Fruit fly (Drosophila melanogaster) whole organism, embryonic: ENCODE measurements around the gene Tfb4.

Experiments
- Awh ChIP-seq: fragments of 200-800 bp; sonication (Bioruptor generic); IDR thresholded peaks from 2 replicates; pipeline ENCODE4, ENCODE4 v1.3.6; 2022; ENCODE audit warnings: missing biosample characterization, missing genetic modification characterization
- C15 ChIP-seq: fragments of 200-800 bp; sonication (Bioruptor generic); IDR thresholded peaks from 3 replicates; pipeline ENCODE4 v1.3.6; 2022; ENCODE audit warnings: missing biosample characterization, missing genetic modification characterization
- CG10267 ChIP-seq: fragments of 200-800 bp; sonication (Bioruptor generic); optimal IDR thresholded peaks from 2 replicates; lab custom pipeline; 2018; ENCODE audit warnings: missing biosample characterization, mild to moderate bottlenecking, missing genetic modification characterization, moderate library complexity
- CG10462 ChIP-seq: fragments of 200-800 bp; sonication (Bioruptor generic); optimal IDR thresholded peaks from 2 replicates; lab custom pipeline; 2016; ENCODE audit warnings: missing biosample characterization, missing genetic modification characterization
- CG11093 ChIP-seq: fragments of 200-800 bp; sonication (Bioruptor generic); IDR thresholded peaks from 3 replicates; pipeline ENCODE4 v1.3.6; 2022; ENCODE audit warnings: missing biosample characterization, missing genetic modification characterization
- CG13123 ChIP-seq: fragments of 200-800 bp; sonication (Bioruptor generic); optimal IDR thresholded peaks from 2 replicates; lab custom pipeline; 2016; ENCODE audit warnings: missing biosample characterization, missing genetic modification characterization
- CG1529 ChIP-seq: fragments of 200-800 bp; sonication (Bioruptor generic); optimal IDR thresholded peaks from 3 replicates; lab custom pipeline; 2018; ENCODE audit warnings: missing biosample characterization, missing genetic modification characterization
- CG17829 ChIP-seq: fragments of 200-800 bp; optimal IDR thresholded peaks from 2 replicates; lab custom pipeline; 2019; ENCODE audit warnings: missing biosample characterization, mild to moderate bottlenecking, missing genetic modification characterization, moderate library complexity
- CG18764 ChIP-seq: fragments of 200-800 bp; sonication (Bioruptor generic); optimal IDR thresholded peaks from 3 replicates; lab custom pipeline; 2016; ENCODE audit warnings: missing biosample characterization, missing genetic modification characterization
- CG2129 ChIP-seq: fragments of 200-800 bp; sonication (Bioruptor generic); IDR thresholded peaks from 2 replicates; pipeline ENCODE4 v1.3.6; 2022; ENCODE audit warnings: missing biosample characterization, missing genetic modification characterization; ENCODE audit not compliant: partially characterized antibody
- CG2889 ChIP-seq: fragments of 200-800 bp; sonication (Bioruptor generic); IDR thresholded peaks from 3 replicates; pipeline ENCODE4 v1.3.6; 2022; ENCODE audit warnings: missing biosample characterization, missing genetic modification characterization
- CG32772 ChIP-seq: fragments of 200-800 bp; sonication (Bioruptor generic); IDR thresholded peaks from 2 replicates; pipeline ENCODE4 v1.3.6; 2022; ENCODE audit warnings: missing biosample characterization, missing genetic modification characterization
- CG33213 ChIP-seq: fragments of 200-800 bp; sonication (Bioruptor generic); optimal IDR thresholded peaks from 3 replicates; lab custom pipeline; 2016; ENCODE audit warnings: missing biosample characterization, missing genetic modification characterization
- CG34376 ChIP-seq: fragments of 200-800 bp; sonication (Bioruptor generic); optimal IDR thresholded peaks from 2 replicates; lab custom pipeline; 2018; ENCODE audit warnings: missing biosample characterization, mild to moderate bottlenecking, missing genetic modification characterization
- CG3838 ChIP-seq: fragments of 200-800 bp; sonication (Bioruptor generic); optimal IDR thresholded peaks from 3 replicates; lab custom pipeline; 2016; ENCODE audit warnings: missing biosample characterization, missing genetic modification characterization
- CG4360 ChIP-seq: fragments of 200-800 bp; sonication (Bioruptor generic); IDR thresholded peaks from 2 replicates; pipeline ENCODE4 v1.3.6; 2022; ENCODE audit warnings: missing biosample characterization, missing genetic modification characterization
- CG7786 ChIP-seq: fragments of 200-800 bp; sonication (Bioruptor generic); optimal IDR thresholded peaks from 2 replicates; lab custom pipeline; 2016; ENCODE audit warnings: missing biosample characterization, missing genetic modification characterization
- CG8290 ChIP-seq, 3 experiments: fragments of 200-800 bp; sonication (Bioruptor generic); optimal IDR thresholded peaks; 2 replicates each; lab custom pipeline; 2016 to 2019; ENCODE audit warnings: missing biosample characterization in 3 of 3, missing genetic modification characterization in 3 of 3, mild to moderate bottlenecking in 2 of 3, moderate library complexity in 1 of 3
- CG8765 ChIP-seq: fragments of 200-800 bp; sonication (Bioruptor generic); IDR thresholded peaks from 2 replicates; pipeline ENCODE4 v1.3.6; 2022; ENCODE audit warnings: missing biosample characterization, missing genetic modification characterization
- CG9876 ChIP-seq: fragments of 200-800 bp; sonication (Bioruptor generic); optimal IDR thresholded peaks from 2 replicates; lab custom pipeline; 2016; ENCODE audit warnings: missing biosample characterization, missing genetic modification characterization
- Deaf1 ChIP-seq: fragments of 200-800 bp; optimal IDR thresholded peaks from 3 replicates; lab custom pipeline; 2019; ENCODE audit warnings: missing biosample characterization, mild to moderate bottlenecking, missing genetic modification characterization, moderate library complexity
- Dp ChIP-seq: fragments of 200-800 bp; sonication (Bioruptor generic); optimal IDR thresholded peaks from 2 replicates; lab custom pipeline; 2018; ENCODE audit warnings: missing biosample characterization, mild to moderate bottlenecking, missing genetic modification characterization, moderate library complexity
- H15 ChIP-seq: fragments of 200-800 bp; sonication (Bioruptor generic); IDR thresholded peaks from 3 replicates; pipeline ENCODE4 v1.3.6; 2022; ENCODE audit warnings: missing biosample characterization, missing genetic modification characterization
- Mad ChIP-seq: fragments of 200-800 bp; sonication (Bioruptor generic); optimal IDR thresholded peaks from 2 replicates; lab custom pipeline; 2016; ENCODE audit warnings: missing biosample characterization, missing genetic modification characterization
- Rx ChIP-seq: fragments of 200-800 bp; sonication (Bioruptor generic); IDR thresholded peaks from 2 replicates; pipeline ENCODE4 v1.3.6; 2022; ENCODE audit warnings: missing biosample characterization, missing genetic modification characterization
- Taf1 ChIP-seq: fragments of 200-800 bp; sonication (Bioruptor generic); IDR thresholded peaks from 2 replicates; pipeline ENCODE4 v1.3.6; 2022; ENCODE audit warnings: missing biosample characterization, missing genetic modification characterization
- ab ChIP-seq: fragments of 200-800 bp; sonication (Bioruptor generic); optimal IDR thresholded peaks from 2 replicates; lab custom pipeline; 2016; ENCODE audit warnings: missing biosample characterization, missing genetic modification characterization
- ara ChIP-seq: fragments of 200-800 bp; sonication (Bioruptor generic); IDR thresholded peaks from 2 replicates; pipeline ENCODE4 v1.3.6; 2022; ENCODE audit warnings: missing biosample characterization, missing genetic modification characterization
- bowl ChIP-seq: fragments of 200-800 bp; sonication (Bioruptor generic); IDR thresholded peaks from 2 replicates; pipeline ENCODE4 v1.3.6; 2022; ENCODE audit warnings: missing biosample characterization, missing genetic modification characterization
- chm ChIP-seq: fragments of 200-800 bp; sonication (Bioruptor generic); IDR thresholded peaks from 2 replicates; pipeline ENCODE4 v1.3.6; 2022; ENCODE audit warnings: missing biosample characterization, missing genetic modification characterization
- crp ChIP-seq, 2 experiments: fragments of 200-800 bp; sonication (Bioruptor generic); optimal IDR thresholded peaks; 2 replicates in 1 of 2; 3 replicates in 1 of 2; lab custom pipeline; 2017; ENCODE audit warnings: missing biosample characterization in 2 of 2, missing genetic modification characterization in 2 of 2, mild to moderate bottlenecking in 1 of 2, moderate library complexity in 1 of 2
- da ChIP-seq: fragments of 200-800 bp; sonication (Bioruptor generic); optimal IDR thresholded peaks from 2 replicates; lab custom pipeline; 2016; ENCODE audit warnings: missing biosample characterization, missing genetic modification characterization
- fd96Cb ChIP-seq: fragments of 200-800 bp; sonication (Bioruptor generic); optimal IDR thresholded peaks from 2 replicates; lab custom pipeline; 2018; ENCODE audit warnings: missing biosample characterization, mild to moderate bottlenecking, missing genetic modification characterization, moderate library complexity
- grn ChIP-seq: fragments of 200-800 bp; sonication (Bioruptor generic); optimal IDR thresholded peaks from 3 replicates; lab custom pipeline; 2017; ENCODE audit warnings: missing biosample characterization, missing genetic modification characterization
- gsb-n ChIP-seq: fragments of 200-800 bp; sonication (Bioruptor generic); optimal IDR thresholded peaks from 3 replicates; lab custom pipeline; 2018; ENCODE audit warnings: missing biosample characterization, mild to moderate bottlenecking, missing genetic modification characterization
- inv ChIP-seq: fragments of 200-800 bp; sonication (Bioruptor generic); IDR thresholded peaks from 2 replicates; pipeline ENCODE4 v1.3.6; 2022; ENCODE audit warnings: missing biosample characterization, missing genetic modification characterization; ENCODE audit not compliant: partially characterized antibody
- jigr1 ChIP-seq: fragments of 200-800 bp; sonication (Bioruptor generic); IDR thresholded peaks from 3 replicates; pipeline ENCODE4 v1.3.6; 2022; ENCODE audit warnings: missing biosample characterization, missing genetic modification characterization
- kah ChIP-seq: fragments of 200-800 bp; sonication (Bioruptor generic); optimal IDR thresholded peaks from 2 replicates; lab custom pipeline; 2018; ENCODE audit warnings: missing biosample characterization, mild to moderate bottlenecking, missing genetic modification characterization
- pb ChIP-seq: fragments of 200-800 bp; sonication (Bioruptor generic); optimal IDR thresholded peaks from 3 replicates; lab custom pipeline; 2016; ENCODE audit warnings: missing biosample characterization, missing genetic modification characterization
- salm ChIP-seq: fragments of 200-800 bp; sonication (Bioruptor generic); optimal IDR thresholded peaks from 2 replicates; lab custom pipeline; 2018; ENCODE audit warnings: missing biosample characterization, mild to moderate bottlenecking, missing genetic modification characterization
- sc ChIP-seq, 3 experiments: fragments of >200 bp in 2 of 3; fragments of 200-800 bp in 1 of 3; sonication (Bioruptor generic) in 1 of 3; optimal IDR thresholded peaks; 2 replicates in 2 of 3; 3 replicates in 1 of 3; lab custom pipeline; 2017; ENCODE audit warnings: mild to moderate bottlenecking in 1 of 3, missing biosample characterization in 1 of 3, missing genetic modification characterization in 1 of 3, missing genetic modification reagents in 1 of 3
- slp2 ChIP-seq: fragments of 200-800 bp; sonication (Bioruptor generic); optimal IDR thresholded peaks from 2 replicates; lab custom pipeline; 2016; ENCODE audit warnings: missing biosample characterization, missing genetic modification characterization
- ssp ChIP-seq: fragments of 200-800 bp; sonication (Bioruptor generic); IDR thresholded peaks from 2 replicates; pipeline ENCODE4 v1.3.6; 2022; ENCODE audit warnings: missing biosample characterization, missing genetic modification characterization
- stwl ChIP-seq: fragments of 200-800 bp; sonication (Bioruptor generic); optimal IDR thresholded peaks from 3 replicates; lab custom pipeline; 2018; ENCODE audit warnings: missing biosample characterization, mild to moderate bottlenecking, missing genetic modification characterization, moderate library complexity
- trem ChIP-seq: fragments of 200-800 bp; optimal IDR thresholded peaks from 3 replicates; lab custom pipeline; 2019; ENCODE audit warnings: missing biosample characterization, mild to moderate bottlenecking, missing genetic modification characterization, moderate library complexity
- unc-4 ChIP-seq: fragments of 200-800 bp; sonication (Bioruptor generic); IDR thresholded peaks from 2 replicates; pipeline ENCODE4 v1.3.6; 2022; ENCODE audit warnings: missing biosample characterization, missing genetic modification characterization; ENCODE audit not compliant: partially characterized antibody
- zfh1 ChIP-seq: fragments of 200-800 bp; sonication (Bioruptor generic); IDR thresholded peaks from 3 replicates; pipeline ENCODE4 v1.3.6; 2022; ENCODE audit warnings: missing biosample characterization, missing genetic modification characterization

The Tfb4 gene

dm6 chr2L:1128932-1129887, 21.3 kb downstream of the Tfb4 start, which contains the start of the genes Pino and TBC1D23 (continued):
- no peak for TF ChIP-seq CG34376 (GFP tag; lab: Kevin White, UChicago)
- TF ChIP-seq Rx (GFP tag; lab: Robert Waterston, UW) = peak; percentile 44; the same call in 1 of the 2 replicates
- peak; percentile 33 for TF ChIP-seq stwl
- TF ChIP-seq Dp (GFP tag; lab: Kevin White, UChicago) = peak; percentile 5
- peak; percentile 65; the same call in 2 of the 3 replicates for TF ChIP-seq zfh1 (GFP tag; lab: Robert Waterston, UW)
- peak; percentile 54 for TF ChIP-seq ssp (GFP tag; lab: Robert Waterston, UW)
- no peak for TF ChIP-seq grn (GFP tag; lab: Kevin White, UChicago)
- peak; percentile 15 for TF ChIP-seq slp2 (GFP tag; lab: Kevin White, UChicago)
- no peak for TF ChIP-seq CG4360 (GFP tag; lab: Robert Waterston, UW)
- TF ChIP-seq crp (GFP tag; optimal IDR thresholded peaks at IDR 0.05; lab: Kevin White, UChicago) = no peak
- no peak; the same call in 2 of the 3 replicates for TF ChIP-seq jigr1 (GFP tag; lab: Robert Waterston, UW)
- TF ChIP-seq sc (optimal IDR thresholded peaks at IDR 0.05; lab: Kevin White, UChicago) = no peak
- peak; percentile 48 for TF ChIP-seq sc (GFP tag; optimal IDR thresholded peaks at IDR 0.05; lab: Kevin White, UChicago)
- no peak for TF ChIP-seq CG8290 (GFP tag; optimal IDR thresholded peaks at IDR 0.05; lab: Kevin White, UChicago)
- TF ChIP-seq CG8290 (tag; optimal IDR thresholded peaks at IDR 0.05; lab: Kevin White, UChicago) = peak in 1 of 2 experiments; percentile 58
- peak; percentile 52 for TF ChIP-seq CG18764 (GFP tag; lab: Kevin White, UChicago)
- no peak for TF ChIP-seq salm (tag; lab: Kevin White, UChicago)
- TF ChIP-seq CG17829 (tag; lab: Kevin White, UChicago) = peak; percentile 78
- peak; percentile 67 for TF ChIP-seq unc-4 (GFP tag; lab: Robert Waterston, UW)
- TF ChIP-seq C15 (GFP tag; lab: Robert Waterston, UW) = peak; percentile 36; the same call in 1 of the 3 replicates
- no peak for TF ChIP-seq bowl (GFP tag; lab: Robert Waterston, UW)
- no peak for TF ChIP-seq CG3838 (GFP tag; lab: Kevin White, UChicago)
- TF ChIP-seq trem (tag; lab: Kevin White, UChicago) = peak; percentile 71
- no peak for TF ChIP-seq pb (GFP tag; lab: Kevin White, UChicago)
- TF ChIP-seq CG9876 (GFP tag; lab: Kevin White, UChicago) = no peak
- TF ChIP-seq CG32772 (GFP tag; lab: Robert Waterston, UW) = peak; percentile 56
- no peak for TF ChIP-seq chm (GFP tag; lab: Robert Waterston, UW)
- no peak for TF ChIP-seq da (GFP tag; lab: Kevin White, UChicago)
- TF ChIP-seq CG13123 = peak; percentile 49
- TF ChIP-seq CG33213 = peak; percentile 14
- TF ChIP-seq H15 (GFP tag; lab: Robert Waterston, UW) = peak; percentile 65; the same call in 1 of the 3 replicates
- TF ChIP-seq CG10267 (tag; lab: Kevin White, UChicago) = peak; percentile 67
- peak; percentile 41; the same call in 1 of the 2 replicates for TF ChIP-seq CG2129 (GFP tag; lab: Robert Waterston, UW)
- TF ChIP-seq CG11093 (GFP tag; lab: Robert Waterston, UW) = no peak
- TF ChIP-seq inv = peak; percentile 53
- peak; percentile 63 for TF ChIP-seq fd96Cb
- TF ChIP-seq CG8765 (GFP tag; lab: Robert Waterston, UW) = no peak; the same call in 1 of the 2 replicates
- TF ChIP-seq Taf1 = 0 out of 2 replicates have a peak, but pooled peaks have one; percentile 42
- peak; percentile 31 for TF ChIP-seq Mad (GFP tag; lab: Kevin White, UChicago)
- TF ChIP-seq CG2889 (GFP tag; lab: Robert Waterston, UW) = no peak
- TF ChIP-seq gsb-n (tag; lab: Kevin White, UChicago) = peak; percentile 44
- TF ChIP-seq ara = peak; percentile 63
- no peak for TF ChIP-seq kah (GFP tag; lab: Kevin White, UChicago)
- TF ChIP-seq CG7786 (GFP tag; lab: Kevin White, UChicago) = peak; percentile 24
- TF ChIP-seq CG10462 (GFP tag; lab: Kevin White, UChicago) = peak; percentile 53
- peak; percentile 55; the same call in 1 of the 2 replicates for TF ChIP-seq Awh
- no peak for TF ChIP-seq ab (GFP tag; lab: Kevin White, UChicago)
- TF ChIP-seq CG1529 = peak; percentile 30
- TF ChIP-seq Deaf1 (tag; lab: Kevin White, UChicago) = peak; percentile 24
